Fruit fly (Drosophila melanogaster) whole organism, embryonic: ENCODE measurements around the gene sp3.
A peak's percentile ranks its signal among the peaks of the same experiment; 100 is the strongest.

Experiments
- B-H1 ChIP-seq: fragments of 200-800 bp; sonication (Bioruptor generic); IDR thresholded peaks from 3 replicates; pipeline ENCODE4 v1.3.6; 2022; ENCODE audit warnings: missing biosample characterization, missing genetic modification characterization
- CG11696 ChIP-seq: fragments of 200-800 bp; sonication (Bioruptor generic); IDR thresholded peaks from 2 replicates; pipeline ENCODE4 v1.3.6; 2022; ENCODE audit warnings: missing biosample characterization, missing genetic modification characterization
- CG12071 ChIP-seq: fragments of 200-800 bp; sonication (Bioruptor generic); optimal IDR thresholded peaks from 3 replicates; lab custom pipeline; 2018; ENCODE audit warnings: missing biosample characterization, mild to moderate bottlenecking, missing genetic modification characterization
- CG12155 ChIP-seq: fragments of 200-800 bp; sonication (Bioruptor generic); optimal IDR thresholded peaks from 3 replicates; lab custom pipeline; 2016; ENCODE audit warnings: missing biosample characterization, missing genetic modification characterization
- CG12744 ChIP-seq: fragments of 200-800 bp; sonication (Bioruptor generic); optimal IDR thresholded peaks from 2 replicates; lab custom pipeline; 2016; ENCODE audit warnings: missing biosample characterization, missing genetic modification characterization
- CG13123 ChIP-seq: fragments of 200-800 bp; sonication (Bioruptor generic); optimal IDR thresholded peaks from 2 replicates; lab custom pipeline; 2016; ENCODE audit warnings: missing biosample characterization, missing genetic modification characterization
- CG14667 ChIP-seq: fragments of 200-800 bp; sonication (Bioruptor generic); IDR thresholded peaks from 2 replicates; pipeline ENCODE4 v1.3.6; 2022; ENCODE audit warnings: missing biosample characterization, missing genetic modification characterization
- CG1603 ChIP-seq: fragments of 200-800 bp; sonication (Bioruptor generic); optimal IDR thresholded peaks from 2 replicates; lab custom pipeline; 2019; ENCODE audit warnings: missing biosample characterization, mild to moderate bottlenecking, missing genetic modification characterization, moderate library complexity
- CG17568 ChIP-seq: fragments of 200-800 bp; sonication (Bioruptor generic); optimal IDR thresholded peaks from 2 replicates; lab custom pipeline; 2018; ENCODE audit warnings: missing biosample characterization, mild to moderate bottlenecking, missing genetic modification characterization, moderate library complexity
- CG17829 ChIP-seq: fragments of 200-800 bp; optimal IDR thresholded peaks from 2 replicates; lab custom pipeline; 2019; ENCODE audit warnings: missing biosample characterization, mild to moderate bottlenecking, missing genetic modification characterization, moderate library complexity
- CG1832 ChIP-seq: fragments of 200-800 bp; sonication (Bioruptor generic); optimal IDR thresholded peaks from 2 replicates; lab custom pipeline; 2017; ENCODE audit warnings: missing biosample characterization, mild to moderate bottlenecking, missing genetic modification characterization, inconsistent platforms
- CG18476 ChIP-seq: fragments of 200-800 bp; sonication (Bioruptor generic); optimal IDR thresholded peaks from 2 replicates; lab custom pipeline; 2016; ENCODE audit warnings: missing biosample characterization, mild to moderate bottlenecking, missing genetic modification characterization
- CG31388 ChIP-seq: fragments of 200-800 bp; sonication (Bioruptor generic); optimal IDR thresholded peaks from 2 replicates; lab custom pipeline; 2016; ENCODE audit warnings: missing biosample characterization, missing genetic modification characterization
- CG33213 ChIP-seq: fragments of 200-800 bp; sonication (Bioruptor generic); optimal IDR thresholded peaks from 3 replicates; lab custom pipeline; 2016; ENCODE audit warnings: missing biosample characterization, missing genetic modification characterization
- CG34422 ChIP-seq: fragments of 200-800 bp; sonication (Bioruptor generic); IDR thresholded peaks from 3 replicates; pipeline ENCODE4 v1.3.6; 2022; ENCODE audit warnings: missing biosample characterization, missing genetic modification characterization
- CG3847 ChIP-seq: fragments of 200-800 bp; sonication (Bioruptor generic); IDR thresholded peaks from 2 replicates; pipeline ENCODE4 v1.3.6; 2022; ENCODE audit warnings: missing biosample characterization, missing genetic modification characterization
- CG43689 ChIP-seq: fragments of 200-800 bp; sonication (Bioruptor generic); IDR thresholded peaks from 2 replicates; pipeline ENCODE4 v1.3.6; 2022; ENCODE audit warnings: missing biosample characterization, missing genetic modification characterization
- CG5245 ChIP-seq: fragments of 200-800 bp; sonication (Bioruptor generic); optimal IDR thresholded peaks from 3 replicates; lab custom pipeline; 2016; ENCODE audit warnings: missing biosample characterization, missing genetic modification characterization
- CG6689 ChIP-seq: fragments of 200-800 bp; sonication (Bioruptor generic); IDR thresholded peaks from 2 replicates; pipeline ENCODE4 v1.3.6; 2022; ENCODE audit warnings: missing biosample characterization, missing genetic modification characterization
- CG6854 ChIP-seq: fragments of 200-800 bp; sonication (Bioruptor generic); optimal IDR thresholded peaks from 3 replicates; lab custom pipeline; 2017; ENCODE audit warnings: missing biosample characterization, mild to moderate bottlenecking, missing genetic modification characterization
- CG7745 ChIP-seq: fragments of 200-800 bp; sonication (Bioruptor generic); optimal IDR thresholded peaks from 2 replicates; lab custom pipeline; 2018; ENCODE audit warnings: missing biosample characterization, mild to moderate bottlenecking, missing genetic modification characterization, moderate library complexity
- CG7928 ChIP-seq: fragments of 200-800 bp; sonication (Bioruptor generic); optimal IDR thresholded peaks from 2 replicates; lab custom pipeline; 2017; ENCODE audit warnings: missing biosample characterization, mild to moderate bottlenecking, missing genetic modification characterization
- CG7987 ChIP-seq: fragments of 200-800 bp; sonication (Bioruptor generic); optimal IDR thresholded peaks from 2 replicates; lab custom pipeline; 2018; ENCODE audit warnings: missing biosample characterization, mild to moderate bottlenecking, missing genetic modification characterization, moderate library complexity
- CG8089 ChIP-seq: fragments of 200-800 bp; sonication (Bioruptor generic); optimal IDR thresholded peaks from 3 replicates; lab custom pipeline; 2016; ENCODE audit warnings: missing biosample characterization, missing genetic modification characterization
- CG9215 ChIP-seq: fragments of 200-800 bp; sonication (Bioruptor generic); IDR thresholded peaks from 2 replicates; pipeline ENCODE4 v1.3.6; 2022; ENCODE audit warnings: missing biosample characterization, missing genetic modification characterization
- Camta ChIP-seq: fragments of 200-800 bp; sonication (Bioruptor generic); optimal IDR thresholded peaks from 2 replicates; lab custom pipeline; 2016; ENCODE audit warnings: missing biosample characterization, missing genetic modification characterization
- Drgx ChIP-seq: fragments of 200-800 bp; sonication (Bioruptor generic); IDR thresholded peaks from 2 replicates; pipeline ENCODE4 v1.3.6; 2022; ENCODE audit warnings: missing biosample characterization, missing genetic modification characterization
- Gsc ChIP-seq: fragments of 200-800 bp; sonication (Bioruptor generic); IDR thresholded peaks from 2 replicates; pipeline ENCODE4 v1.3.6; 2022; ENCODE audit warnings: missing biosample characterization, missing genetic modification characterization
- MBD-R2 ChIP-seq: fragments of 200-800 bp; sonication (Bioruptor generic); IDR thresholded peaks from 2 replicates; pipeline ENCODE4 v1.3.6; 2022; ENCODE audit warnings: missing biosample characterization, missing genetic modification characterization
- Optix ChIP-seq: fragments of 200-800 bp; sonication (Bioruptor generic); IDR thresholded peaks from 3 replicates; pipeline ENCODE4 v1.3.6; 2022; ENCODE audit warnings: missing biosample characterization, missing genetic modification characterization
- PHDP ChIP-seq: fragments of 200-800 bp; sonication (Bioruptor generic); optimal IDR thresholded peaks from 3 replicates; lab custom pipeline; 2018; ENCODE audit warnings: missing biosample characterization, mild to moderate bottlenecking, missing genetic modification characterization, moderate library complexity
- croc ChIP-seq: fragments of 200-800 bp; sonication (Bioruptor generic); conservative IDR thresholded peaks from 3 replicates; pipeline ENCODE4 v1.3.6; 2022; ENCODE audit warnings: missing biosample characterization, missing genetic modification characterization
- crol ChIP-seq: fragments of 200-800 bp; sonication (Bioruptor generic); IDR thresholded peaks from 2 replicates; pipeline ENCODE4 v1.3.6; 2022; ENCODE audit warnings: missing biosample characterization, missing genetic modification characterization
- crp ChIP-seq, 2 experiments: fragments of 200-800 bp; sonication (Bioruptor generic); optimal IDR thresholded peaks; 2 replicates in 1 of 2; 3 replicates in 1 of 2; lab custom pipeline; 2017; ENCODE audit warnings: missing biosample characterization in 2 of 2, missing genetic modification characterization in 2 of 2, mild to moderate bottlenecking in 1 of 2, moderate library complexity in 1 of 2
- dati ChIP-seq: fragments of 200-800 bp; sonication (Bioruptor generic); IDR thresholded peaks from 2 replicates; pipeline ENCODE4 v1.3.6; 2022; ENCODE audit warnings: missing biosample characterization, missing genetic modification characterization
- ems ChIP-seq: fragments of 200-800 bp; sonication (Bioruptor generic); optimal IDR thresholded peaks from 3 replicates; lab custom pipeline; 2016; ENCODE audit warnings: missing biosample characterization, missing genetic modification characterization
- esg ChIP-seq: fragments of 200-800 bp; sonication (Bioruptor generic); conservative IDR thresholded peaks from 2 replicates; pipeline ENCODE4 v1.3.6; 2022; ENCODE audit warnings: missing biosample characterization, missing genetic modification characterization
- hth ChIP-seq: fragments of >200 bp; optimal IDR thresholded peaks from 2 replicates; lab custom pipeline; 2017; ENCODE audit warnings: inconsistent platforms
- lmd ChIP-seq: fragments of 200-800 bp; sonication (Bioruptor generic); IDR thresholded peaks from 2 replicates; pipeline ENCODE4 v1.3.6; 2022; ENCODE audit warnings: missing biosample characterization, missing genetic modification characterization
- nerfin-2 ChIP-seq: fragments of 200-800 bp; sonication (Bioruptor generic); IDR thresholded peaks from 2 replicates; pipeline ENCODE4 v1.3.6; 2022; ENCODE audit warnings: missing biosample characterization, missing genetic modification characterization; ENCODE audit not compliant: partially characterized antibody
- nom ChIP-seq: fragments of 200-800 bp; sonication (Bioruptor generic); optimal IDR thresholded peaks from 2 replicates; lab custom pipeline; 2017; ENCODE audit warnings: missing biosample characterization, missing genetic modification characterization, mild to moderate bottlenecking, moderate library complexity, missing genetic modification reagents
- org-1 ChIP-seq: fragments of 200-800 bp; sonication (Bioruptor generic); optimal IDR thresholded peaks from 2 replicates; lab custom pipeline; 2017; ENCODE audit warnings: missing biosample characterization, missing genetic modification characterization
- prd ChIP-seq, 3 experiments: fragments of >200 bp in 2 of 3; fragments of 200-800 bp in 1 of 3; sonication (Bioruptor generic) in 1 of 3; optimal IDR thresholded peaks in 2 of 3; IDR thresholded peaks in 1 of 3; 2 replicates in 2 of 3; 3 replicates in 1 of 3; pipeline versions ENCODE4 v1.3.6 to Lab custom; 2017 to 2022; ENCODE audit warnings: missing biosample characterization in 1 of 3, missing genetic modification characterization in 1 of 3
- repo ChIP-seq: fragments of 200-800 bp; sonication (Bioruptor generic); optimal IDR thresholded peaks from 2 replicates; lab custom pipeline; 2016; ENCODE audit warnings: missing biosample characterization, missing genetic modification characterization
- shn ChIP-seq: fragments of 200-800 bp; sonication (Bioruptor generic); optimal IDR thresholded peaks from 3 replicates; lab custom pipeline; 2016; ENCODE audit warnings: missing biosample characterization, missing genetic modification characterization
- sim ChIP-seq: fragments of 200-800 bp; sonication (Bioruptor generic); IDR thresholded peaks from 2 replicates; pipeline ENCODE4 v1.3.6; 2022; ENCODE audit warnings: missing biosample characterization, missing genetic modification characterization
- sr ChIP-seq: fragments of 200-800 bp; sonication (Bioruptor generic); IDR thresholded peaks from 3 replicates; pipeline ENCODE4 v1.3.6; 2022; ENCODE audit warnings: missing biosample characterization, missing genetic modification characterization
- toy ChIP-seq: fragments of 200-800 bp; sonication (Bioruptor generic); IDR thresholded peaks from 2 replicates; pipeline ENCODE4 v1.3.6; 2022; ENCODE audit warnings: missing biosample characterization, missing genetic modification characterization
- trem ChIP-seq: fragments of 200-800 bp; optimal IDR thresholded peaks from 3 replicates; lab custom pipeline; 2019; ENCODE audit warnings: missing biosample characterization, mild to moderate bottlenecking, missing genetic modification characterization, moderate library complexity
- trh ChIP-seq: fragments of 200-800 bp; sonication (Bioruptor generic); optimal IDR thresholded peaks from 2 replicates; lab custom pipeline; 2016; ENCODE audit warnings: missing biosample characterization, missing genetic modification characterization

sp3 gene

dm6 chr3R:21487706-21488406, 32.9 kb upstream of the sp3 start (continued):
- TF ChIP-seq PHDP (tag; lab: Kevin White, UChicago) (peak; percentile 41), CG13123 (peak; percentile 47), CG11696 (GFP tag; lab: Robert Waterston, UW) (no peak), CG3847 (GFP tag; lab: Robert Waterston, UW) (peak; percentile 92), Optix (GFP tag; lab: Robert Waterston, UW) (peak; percentile 58), CG7928 (GFP tag; lab: Kevin White, UChicago) (no peak), CG17568 (GFP tag; lab: Kevin White, UChicago) (no peak), MBD-R2 (GFP tag; lab: Robert Waterston, UW) (peak; percentile 19; the same call in 1 of the 2 replicates), CG17829 (tag; lab: Kevin White, UChicago) (peak; percentile 75), sr (GFP tag; lab: Robert Waterston, UW) (no peak), CG31388 (GFP tag; lab: Kevin White, UChicago) (peak; percentile 23), sim (GFP tag; lab: Robert Waterston, UW) (no peak), CG34422 (GFP tag; lab: Robert Waterston, UW) (0 out of 3 replicates have a peak, but pooled peaks have one; percentile 28), croc (GFP tag; lab: Robert Waterston, UW) (peak; percentile 47; the same call in 2 of the 3 replicates), CG7745 (tag; lab: Kevin White, UChicago) (no peak), CG6854 (GFP tag; lab: Kevin White, UChicago) (no peak), CG5245 (peak; percentile 77), CG9215 (GFP tag; lab: Robert Waterston, UW) (peak; percentile 42; the same call in 1 of the 2 replicates), CG1832 (no peak), esg (0 out of 2 replicates have a peak, but pooled peaks have one; percentile 16), CG12155 (GFP tag; lab: Kevin White, UChicago) (peak; percentile 42), toy (GFP tag; lab: Robert Waterston, UW) (no peak), CG6689 (GFP tag; lab: Robert Waterston, UW) (peak; percentile 54), repo (GFP tag; lab: Kevin White, UChicago) (peak; percentile 4), prd (optimal IDR thresholded peaks at IDR 0.05; lab: Kevin White, UChicago) (no peak), prd (GFP tag; IDR thresholded peaks at IDR 0.05; lab: Robert Waterston, UW) (peak; percentile 80), nom (GFP tag; lab: Kevin White, UChicago) (no peak), shn (peak; percentile 48), crp (GFP tag; optimal IDR thresholded peaks at IDR 0.05; lab: Kevin White, UChicago) (no peak), CG1603 (tag; lab: Kevin White, UChicago) (peak; percentile 79), CG14667 (peak; percentile 65), CG43689 (no peak), CG7987 (peak; percentile 78), crol (GFP tag; lab: Robert Waterston, UW) (no peak), CG18476 (no peak), CG12071 (GFP tag; lab: Kevin White, UChicago) (peak; percentile 9), trh (GFP tag; lab: Kevin White, UChicago) (no peak), B-H1 (GFP tag; lab: Robert Waterston, UW) (peak; percentile 48; the same call in 2 of the 3 replicates), dati (GFP tag; lab: Robert Waterston, UW) (0 out of 2 replicates have a peak, but pooled peaks have one; percentile 9), ems (GFP tag; lab: Kevin White, UChicago) (no peak), Camta (GFP tag; lab: Kevin White, UChicago) (peak; percentile 35), hth (lab: Kevin White, UChicago) (no peak), CG8089 (GFP tag; lab: Kevin White, UChicago) (peak; percentile 62), org-1 (GFP tag; lab: Kevin White, UChicago) (no peak), Gsc (GFP tag; lab: Robert Waterston, UW) (no peak), nerfin-2 (GFP tag; lab: Robert Waterston, UW) (peak; percentile 41), Drgx (GFP tag; lab: Robert Waterston, UW) (no peak), CG33213 (GFP tag; lab: Kevin White, UChicago) (peak; percentile 78), lmd (peak; percentile 68; the same call in 1 of the 2 replicates), CG12744 (GFP tag; lab: Kevin White, UChicago) (peak; percentile 48), trem (tag; lab: Kevin White, UChicago) (peak; percentile 51)
